Worm (Caenorhabditis elegans): ENCODE measurements around the gene idpc-3.

The idpc-3 gene

ce11 chrV:9625604-9626446, 3.2 kb downstream of the idpc-3 start, which contains the start of gene T06E4.7:
Gene T06E4.7, plus strand, starts transcription at chrV:9626396.
- TF ChIP-seq unc-62 (GFP tag; optimal IDR thresholded peaks at IDR 0.05): no peak

ce11 chrV:9625122-9625521, 3.9 kb downstream of the idpc-3 start, which contains the start of gene idpc-4:
Gene idpc-4, plus strand, starts transcription at chrV:9625422.
- TF ChIP-seq unc-62 (GFP tag; optimal IDR thresholded peaks at IDR 0.05): no peak

- TF ChIP-seq unc-62 (GFP tag; optimal IDR thresholded peaks at IDR 0.05): no peak
Measured at ce11 chrV:9622834-9623233, 6.2 kb downstream of the idpc-3 start, which contains the start of gene idpc-5. Gene idpc-5, minus strand, starts transcription at chrV:9622934.

ce11 chrV:9621437-9621836, 7.6 kb downstream of the idpc-3 start:
- TF ChIP-seq unc-62 (GFP tag; optimal IDR thresholded peaks at IDR 0.05): no peak

- no peak for TF ChIP-seq unc-62 (GFP tag; optimal IDR thresholded peaks at IDR 0.05)
Measured at ce11 chrV:9620417-9620816, 8.6 kb downstream of the idpc-3 start.

ce11 chrV:9619850-9620249, 9.2 kb downstream of the idpc-3 start, which contains the start of gene idpc-6:
Gene idpc-6, plus strand, starts transcription at chrV:9620150.
- TF ChIP-seq unc-62 (GFP tag; optimal IDR thresholded peaks at IDR 0.05): no peak

- no peak for TF ChIP-seq unc-62 (GFP tag; optimal IDR thresholded peaks at IDR 0.05)
Measured at ce11 chrV:9618919-9619318, 10.1 kb downstream of the idpc-3 start, which contains the start of gene idpc-7. Gene idpc-7, minus strand, starts transcription at chrV:9619019.

- no peak for TF ChIP-seq unc-62 (GFP tag; optimal IDR thresholded peaks at IDR 0.05)
Measured at ce11 chrV:9618420-9618819, 10.6 kb downstream of the idpc-3 start.

- TF ChIP-seq unc-62 (GFP tag; optimal IDR thresholded peaks at IDR 0.05): no peak
Measured at ce11 chrV:9616687-9617086, 12.3 kb downstream of the idpc-3 start.

- TF ChIP-seq unc-62 (GFP tag; optimal IDR thresholded peaks at IDR 0.05): no peak
Measured at ce11 chrV:9616130-9616529, 12.9 kb downstream of the idpc-3 start.

- TF ChIP-seq unc-62 (GFP tag; optimal IDR thresholded peaks at IDR 0.05): no peak
Measured at ce11 chrV:9615725-9616124, 13.3 kb downstream of the idpc-3 start, which contains the start of gene pqn-63. Gene pqn-63, plus strand, starts transcription at chrV:9616031.

ce11 chrV:9609217-9609616, 19.8 kb downstream of the idpc-3 start:
- no peak for TF ChIP-seq unc-62 (GFP tag; optimal IDR thresholded peaks at IDR 0.05)

ce11 chrV:9608256-9608655, 20.8 kb downstream of the idpc-3 start, which contains the start of gene dop-2:
Gene dop-2, plus strand, starts transcription at chrV:9608556.
- TF ChIP-seq unc-62 (GFP tag; optimal IDR thresholded peaks at IDR 0.05): no peak

- no peak for TF ChIP-seq unc-62 (GFP tag; optimal IDR thresholded peaks at IDR 0.05)
Measured at ce11 chrV:9590317-9590716, 38.7 kb downstream of the idpc-3 start, which contains the start of gene K09G1.2. Gene K09G1.2, plus strand, starts transcription at chrV:9590617.

ce11 chrV:9588574-9588973, 40.4 kb downstream of the idpc-3 start:
- TF ChIP-seq unc-62 (GFP tag; optimal IDR thresholded peaks at IDR 0.05): no peak

ce11 chrV:9587619-9588018, 41.4 kb downstream of the idpc-3 start:
- TF ChIP-seq unc-62 (GFP tag; optimal IDR thresholded peaks at IDR 0.05): no peak

ce11 chrV:9584263-9584662, 44.8 kb downstream of the idpc-3 start:
- no peak for TF ChIP-seq unc-62 (GFP tag; optimal IDR thresholded peaks at IDR 0.05)
